Fruit fly (Drosophila melanogaster) whole organism, prepupa: ENCODE measurements around the gene CG3104.

Experiments used
- CG10669 ChIP-seq: fragments of 200-800 bp; sonication (Bioruptor generic); optimal IDR thresholded peaks from 3 replicates; lab custom pipeline; 2018; ENCODE audit warnings: missing biosample characterization, mild to moderate bottlenecking, missing genetic modification characterization, moderate library complexity
- CG11762 ChIP-seq: fragments of 200-800 bp; sonication (Bioruptor generic); optimal IDR thresholded peaks from 3 replicates; lab custom pipeline; 2016; ENCODE audit warnings: missing biosample characterization, missing genetic modification characterization; ENCODE audit not compliant: insufficient read depth
- CG15336 ChIP-seq: fragments of 200-800 bp; sonication (Bioruptor generic); IDR thresholded peaks from 2 replicates; pipeline ENCODE4 v1.3.6; 2022; ENCODE audit warnings: missing biosample characterization, missing genetic modification characterization
- CG34406 ChIP-seq: fragments of 200-800 bp; sonication (Bioruptor generic); optimal IDR thresholded peaks from 3 replicates; lab custom pipeline; 2016; ENCODE audit warnings: missing biosample characterization, missing genetic modification characterization
- CG3919 ChIP-seq: fragments of 200-800 bp; sonication (Bioruptor generic); optimal IDR thresholded peaks from 3 replicates; lab custom pipeline; 2016; ENCODE audit warnings: missing biosample characterization, missing genetic modification characterization
- CG6792 ChIP-seq: fragments of 200-800 bp; sonication (Bioruptor generic); optimal IDR thresholded peaks from 3 replicates; lab custom pipeline; 2016; ENCODE audit warnings: missing biosample characterization, missing genetic modification characterization
- CG6854 ChIP-seq: fragments of 200-800 bp; sonication (Bioruptor generic); optimal IDR thresholded peaks from 2 replicates; lab custom pipeline; 2017; ENCODE audit warnings: missing biosample characterization, mild to moderate bottlenecking, missing genetic modification characterization
- CG8119 ChIP-seq: fragments of 200-800 bp; sonication (Bioruptor generic); IDR thresholded peaks from 3 replicates; pipeline ENCODE4 v1.3.6; 2022; ENCODE audit warnings: missing biosample characterization, missing genetic modification characterization
- Eip78C ChIP-seq: fragments of 200-800 bp; sonication (Bioruptor generic); peaks from one replicate; lab custom pipeline; 2016; ENCODE audit warnings: missing biosample characterization, missing genetic modification characterization
- Gug ChIP-seq: fragments of 200-800 bp; sonication (Bioruptor generic); IDR thresholded peaks from 2 replicates; pipeline ENCODE4 v1.3.6; 2022; ENCODE audit warnings: missing biosample characterization, missing genetic modification characterization
- Hr38 ChIP-seq: sonication (Bioruptor generic); optimal IDR thresholded peaks from 2 replicates; lab custom pipeline; 2016; ENCODE audit warnings: missing biosample characterization, missing genetic modification characterization
- Hr39 ChIP-seq: fragments of 200-800 bp; sonication (Bioruptor generic); optimal IDR thresholded peaks from 2 replicates; lab custom pipeline; 2016; ENCODE audit warnings: missing biosample characterization, missing genetic modification characterization
- Hr4 ChIP-seq: fragments of 200-800 bp; sonication (Bioruptor generic); optimal IDR thresholded peaks from 3 replicates; lab custom pipeline; 2016; ENCODE audit warnings: missing biosample characterization, missing genetic modification characterization
- Smox ChIP-seq: fragments of 200-800 bp; sonication (Bioruptor generic); optimal IDR thresholded peaks from 3 replicates; lab custom pipeline; 2016; ENCODE audit warnings: missing biosample characterization, missing genetic modification characterization
- Sox14 ChIP-seq: fragments of 200-800 bp; sonication (Bioruptor generic); optimal IDR thresholded peaks from 3 replicates; lab custom pipeline; 2016; ENCODE audit warnings: missing biosample characterization, missing genetic modification characterization
- Sox15 ChIP-seq: fragments of 200-800 bp; sonication (Bioruptor generic); optimal IDR thresholded peaks from 3 replicates; lab custom pipeline; 2016; ENCODE audit warnings: missing biosample characterization, missing genetic modification characterization
- achi ChIP-seq: fragments of 200-800 bp; sonication (Bioruptor generic); optimal IDR thresholded peaks from 3 replicates; lab custom pipeline; 2016; ENCODE audit warnings: missing biosample characterization, missing genetic modification characterization
- acj6 ChIP-seq: fragments of 200-800 bp; sonication (Bioruptor generic); optimal IDR thresholded peaks from 3 replicates; lab custom pipeline; 2016; ENCODE audit warnings: missing biosample characterization, missing genetic modification characterization
- cyc ChIP-seq: fragments of 200-800 bp; sonication (Bioruptor generic); optimal IDR thresholded peaks from 3 replicates; lab custom pipeline; 2016; ENCODE audit warnings: missing biosample characterization, missing genetic modification characterization
- eg ChIP-seq: fragments of 200-800 bp; sonication (Bioruptor generic); IDR thresholded peaks from 3 replicates; pipeline ENCODE4 v1.3.6; 2022; ENCODE audit warnings: missing biosample characterization, missing genetic modification characterization
- esn ChIP-seq: fragments of 200-800 bp; sonication (Bioruptor generic); optimal IDR thresholded peaks from 2 replicates; lab custom pipeline; 2016; ENCODE audit warnings: missing biosample characterization, mild to moderate bottlenecking, missing genetic modification characterization, moderate library complexity
- fd59A ChIP-seq: fragments of 200-800 bp; sonication (Bioruptor generic); optimal IDR thresholded peaks from 2 replicates; lab custom pipeline; 2017; ENCODE audit warnings: missing biosample characterization, mild to moderate bottlenecking, missing genetic modification characterization, missing genetic modification reagents
- fkh ChIP-seq: fragments of 200-800 bp; sonication (Bioruptor generic); optimal IDR thresholded peaks from 3 replicates; lab custom pipeline; 2017; ENCODE audit warnings: missing biosample characterization, mild to moderate bottlenecking, missing genetic modification characterization, moderate library complexity
- lz ChIP-seq: fragments of 200-800 bp; sonication (Bioruptor generic); optimal IDR thresholded peaks from 3 replicates; lab custom pipeline; 2016; ENCODE audit warnings: missing biosample characterization, missing genetic modification characterization
- net ChIP-seq: fragments of 200-800 bp; sonication (Bioruptor generic); optimal IDR thresholded peaks from 3 replicates; lab custom pipeline; 2016; ENCODE audit warnings: missing biosample characterization, missing genetic modification characterization
- pdm3 ChIP-seq: fragments of 200-800 bp; sonication (Bioruptor generic); optimal IDR thresholded peaks from 3 replicates; lab custom pipeline; 2016; ENCODE audit warnings: missing biosample characterization, missing genetic modification characterization
- salr ChIP-seq, 2 experiments: fragments of 200-800 bp; sonication (Bioruptor generic); optimal IDR thresholded peaks; 3 replicates each; lab custom pipeline; 2016 to 2018; ENCODE audit warnings: missing biosample characterization in 2 of 2, missing genetic modification characterization in 2 of 2, mild to moderate bottlenecking in 1 of 2
- topi ChIP-seq: fragments of 200-800 bp; sonication (Bioruptor generic); optimal IDR thresholded peaks from 3 replicates; lab custom pipeline; 2016; ENCODE audit warnings: missing biosample characterization, missing genetic modification characterization
- vri ChIP-seq: fragments of 200-800 bp; sonication (Bioruptor generic); optimal IDR thresholded peaks from 3 replicates; lab custom pipeline; 2016; ENCODE audit warnings: missing biosample characterization, mild to moderate bottlenecking, missing genetic modification characterization

The CG3104 gene

DNA sequence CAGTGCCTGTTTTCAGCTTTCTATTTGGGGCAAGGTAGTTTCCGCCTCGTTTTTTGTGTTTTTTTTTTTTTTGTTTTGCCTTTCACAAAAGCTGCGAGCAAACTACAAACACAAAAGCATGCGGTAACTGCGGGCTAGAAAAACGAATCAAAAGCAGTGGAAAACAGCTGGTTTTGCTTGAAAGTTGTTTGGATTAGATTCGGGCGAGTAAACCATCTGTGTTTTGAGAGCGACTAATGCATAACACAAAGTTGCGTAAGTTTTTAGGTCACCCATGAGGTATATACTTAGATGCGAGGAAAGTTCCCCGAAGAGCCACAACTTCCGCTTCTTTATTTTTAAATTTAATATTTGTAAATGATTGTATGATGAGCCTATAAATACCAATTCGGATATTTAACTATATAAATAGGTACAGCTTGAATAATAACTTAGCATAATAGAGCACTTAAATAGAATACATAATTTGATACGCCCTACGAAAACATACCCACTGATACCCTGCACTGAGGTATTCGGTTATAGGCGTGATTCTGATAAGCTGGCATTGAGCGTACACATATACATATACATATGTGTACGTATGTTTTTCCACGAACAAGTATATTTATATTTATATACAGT is 16.8 kb upstream of the CG3104 start (continued):
- no peak for TF ChIP-seq pdm3

- TF ChIP-seq CG15336 (GFP tag; lab: Robert Waterston, UW) = no peak
- peak; percentile 16 for TF ChIP-seq Eip78C
Observed at dm6 chr2L:2869008-2869702, 13.6 kb upstream of the CG3104 start, which contains the start of gene CG8813. TSS of gene CG8813 (plus strand) at chr2L:2869652.

- TF ChIP-seq Eip78C = peak; percentile 42
- no peak for TF ChIP-seq cyc (GFP tag; lab: Kevin White, UChicago)
- TF ChIP-seq CG34406 (GFP tag; lab: Kevin White, UChicago) = no peak
- no peak for TF ChIP-seq salr (GFP tag; optimal IDR thresholded peaks at IDR 0.05; lab: Kevin White, UChicago)
- peak; percentile 70 for TF ChIP-seq vri (GFP tag; lab: Kevin White, UChicago)
- TF ChIP-seq pdm3 = no peak
- no peak for TF ChIP-seq net
- TF ChIP-seq Hr39 = no peak
- TF ChIP-seq fd59A (GFP tag; lab: Kevin White, UChicago) = no peak
- no peak for TF ChIP-seq esn
- TF ChIP-seq Sox15 = no peak
- TF ChIP-seq acj6 = no peak
- TF ChIP-seq topi (GFP tag; lab: Kevin White, UChicago) = no peak
- TF ChIP-seq Hr4 (GFP tag; lab: Kevin White, UChicago) = no peak
- no peak for TF ChIP-seq CG10669
Observed at dm6 chr2L:2865560-2866309, 10.2 kb upstream of the CG3104 start.

dm6 chr2L:2864601-2865000 is 9.0 kb upstream of the CG3104 start:
- no peak for TF ChIP-seq CG11762 (GFP tag; lab: Kevin White, UChicago)
- TF ChIP-seq vri (GFP tag; lab: Kevin White, UChicago) = no peak
- TF ChIP-seq eg = 0 out of 3 replicates have a peak, but pooled peaks have one; percentile 27
- no peak for TF ChIP-seq lz
- no peak for TF ChIP-seq net
- no peak for TF ChIP-seq Smox (GFP tag; lab: Kevin White, UChicago)
- no peak for TF ChIP-seq CG3919 (GFP tag; lab: Kevin White, UChicago)
- TF ChIP-seq fkh (GFP tag; lab: Kevin White, UChicago) = peak; percentile 95
- no peak for TF ChIP-seq Sox15

DNA sequence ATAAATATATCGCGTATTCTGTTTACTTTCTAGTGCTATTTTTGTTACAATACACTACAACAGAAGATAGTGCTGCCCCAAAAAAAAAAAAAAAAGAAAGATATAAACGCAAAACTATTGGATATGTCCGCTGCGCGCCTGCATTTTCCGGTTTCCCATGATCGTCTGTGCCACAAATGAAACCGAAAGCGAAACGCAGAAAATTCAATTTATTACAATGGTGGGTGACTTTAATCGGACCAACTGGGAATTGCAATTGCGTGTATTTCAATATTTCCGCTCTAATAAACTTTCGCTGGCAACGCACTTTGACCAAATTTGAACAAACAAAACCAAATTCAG is 7.0 kb upstream of the CG3104 start:
- TF ChIP-seq Sox14 (GFP tag; lab: Kevin White, UChicago) = no peak
- TF ChIP-seq achi (GFP tag; lab: Kevin White, UChicago) = no peak
- TF ChIP-seq CG6854 = no peak
- no peak for TF ChIP-seq Gug (GFP tag; lab: Robert Waterston, UW)
- TF ChIP-seq CG3919 (GFP tag; lab: Kevin White, UChicago) = no peak
- TF ChIP-seq CG6792 (GFP tag; lab: Kevin White, UChicago) = no peak
- TF ChIP-seq pdm3 = no peak
- peak; percentile 34; the same call in 1 of the 3 replicates for TF ChIP-seq CG8119
- no peak for TF ChIP-seq Hr38
- TF ChIP-seq, all 60 proteins: peak for 1
